Fruit fly (Drosophila melanogaster) whole organism, embryonic: ENCODE measurements around the gene CG5235.

ENCODE experiments used
- Awh ChIP-seq: fragments of 200-800 bp; sonication (Bioruptor generic); IDR thresholded peaks from 2 replicates; pipeline ENCODE4, ENCODE4 v1.3.6; 2022; ENCODE audit warnings: missing biosample characterization, missing genetic modification characterization
- CG10366 ChIP-seq: fragments of 200-800 bp; sonication (Bioruptor generic); IDR thresholded peaks from 2 replicates; pipeline ENCODE4 v1.3.6; 2022; ENCODE audit warnings: missing biosample characterization, missing genetic modification characterization
- CG11456 ChIP-seq: fragments of 200-800 bp; sonication (Bioruptor generic); IDR thresholded peaks from 3 replicates; pipeline ENCODE4 v1.3.6; 2022; ENCODE audit warnings: missing biosample characterization, missing genetic modification characterization
- CG1233 ChIP-seq: fragments of 200-800 bp; sonication (Bioruptor generic); optimal IDR thresholded peaks from 4 replicates; lab custom pipeline; 2018; ENCODE audit warnings: missing biosample characterization, mild to moderate bottlenecking, missing genetic modification characterization
- CG15011 ChIP-seq: fragments of 200-800 bp; sonication (Bioruptor generic); optimal IDR thresholded peaks from 3 replicates; lab custom pipeline; 2018; ENCODE audit warnings: missing biosample characterization, mild to moderate bottlenecking, missing genetic modification characterization
- CG1529 ChIP-seq: fragments of 200-800 bp; sonication (Bioruptor generic); optimal IDR thresholded peaks from 3 replicates; lab custom pipeline; 2018; ENCODE audit warnings: missing biosample characterization, missing genetic modification characterization
- CG15601 ChIP-seq: fragments of 200-800 bp; sonication (Bioruptor generic); optimal IDR thresholded peaks from 3 replicates; lab custom pipeline; 2019; ENCODE audit warnings: missing biosample characterization, mild to moderate bottlenecking, missing genetic modification characterization, moderate library complexity
- CG17361 ChIP-seq: fragments of 200-800 bp; sonication (Bioruptor generic); IDR thresholded peaks from 3 replicates; pipeline ENCODE4 v1.3.6; 2022; ENCODE audit warnings: missing biosample characterization, missing genetic modification characterization
- CG2712 ChIP-seq: fragments of 200-800 bp; optimal IDR thresholded peaks from 3 replicates; lab custom pipeline; 2019; ENCODE audit warnings: missing biosample characterization, mild to moderate bottlenecking, missing genetic modification characterization, moderate library complexity
- CG3065 ChIP-seq: fragments of 200-800 bp; sonication (Bioruptor generic); optimal IDR thresholded peaks from 2 replicates; lab custom pipeline; 2016; ENCODE audit warnings: missing biosample characterization, missing genetic modification characterization
- CG31441 ChIP-seq: fragments of 200-800 bp; sonication (Bioruptor generic); IDR thresholded peaks from 2 replicates; pipeline ENCODE4 v1.3.6; 2022; ENCODE audit warnings: missing biosample characterization, missing genetic modification characterization
- CG32532 ChIP-seq: fragments of 200-800 bp; sonication (Bioruptor generic); IDR thresholded peaks from 2 replicates; pipeline ENCODE4 v1.3.6; 2022; ENCODE audit warnings: missing biosample characterization, missing genetic modification characterization
- CG32767 ChIP-seq: fragments of 200-800 bp; sonication (Bioruptor generic); IDR thresholded peaks from 2 replicates; pipeline ENCODE4 v1.3.6; 2022; ENCODE audit warnings: missing biosample characterization, missing genetic modification characterization
- CG3995 ChIP-seq: fragments of 200-800 bp; sonication (Bioruptor generic); optimal IDR thresholded peaks from 3 replicates; lab custom pipeline; 2016; ENCODE audit warnings: missing biosample characterization, missing genetic modification characterization
- CG6254 ChIP-seq: fragments of 200-800 bp; sonication (Bioruptor generic); optimal IDR thresholded peaks from 3 replicates; lab custom pipeline; 2017; ENCODE audit warnings: mild to moderate bottlenecking, missing biosample characterization, missing genetic modification reagents, missing genetic modification characterization
- CG7839 ChIP-seq: fragments of 200-800 bp; sonication (Bioruptor generic); optimal IDR thresholded peaks from 3 replicates; lab custom pipeline; 2018; ENCODE audit warnings: missing biosample characterization, mild to moderate bottlenecking, missing genetic modification characterization, moderate library complexity
- CG8359 ChIP-seq: fragments of 200-800 bp; sonication (Bioruptor generic); optimal IDR thresholded peaks from 2 replicates; lab custom pipeline; 2017; ENCODE audit warnings: missing biosample characterization, mild to moderate bottlenecking, missing genetic modification characterization, borderline replicate concordance
- CHES-1-like ChIP-seq: fragments of 200-800 bp; sonication (Bioruptor generic); optimal IDR thresholded peaks from 2 replicates; lab custom pipeline; 2016; ENCODE audit warnings: missing biosample characterization, missing genetic modification characterization
- Dbx ChIP-seq: fragments of 200-800 bp; sonication (Bioruptor generic); IDR thresholded peaks from 3 replicates; pipeline ENCODE4 v1.3.6; 2022; ENCODE audit warnings: missing biosample characterization, missing genetic modification characterization
- Dek ChIP-seq: fragments of 200-800 bp; sonication (Bioruptor generic); optimal IDR thresholded peaks from 3 replicates; lab custom pipeline; 2019; ENCODE audit warnings: missing biosample characterization, mild to moderate bottlenecking, missing genetic modification characterization, moderate library complexity
- Doc3 ChIP-seq: fragments of 200-800 bp; sonication (Bioruptor generic); IDR thresholded peaks from 3 replicates; pipeline ENCODE4 v1.3.6; 2022; ENCODE audit warnings: missing biosample characterization, missing genetic modification characterization; ENCODE audit not compliant: partially characterized antibody
- E2f2 ChIP-seq: fragments of 200-800 bp; sonication (Bioruptor generic); IDR thresholded peaks from 2 replicates; pipeline ENCODE4 v1.3.6; 2022; ENCODE audit warnings: missing biosample characterization, missing genetic modification characterization
- Fer3 ChIP-seq: fragments of 200-800 bp; sonication (Bioruptor generic); optimal IDR thresholded peaks from 2 replicates; lab custom pipeline; 2018; ENCODE audit warnings: missing biosample characterization, mild to moderate bottlenecking, missing genetic modification characterization, moderate library complexity
- H15 ChIP-seq: fragments of 200-800 bp; sonication (Bioruptor generic); IDR thresholded peaks from 3 replicates; pipeline ENCODE4 v1.3.6; 2022; ENCODE audit warnings: missing biosample characterization, missing genetic modification characterization
- HLHmδ ChIP-seq: fragments of 200-800 bp; sonication (Bioruptor generic); optimal IDR thresholded peaks from 2 replicates; lab custom pipeline; 2018; ENCODE audit warnings: missing biosample characterization, mild to moderate bottlenecking, missing genetic modification characterization, moderate library complexity
- Hr39 ChIP-seq: fragments of >200 bp; optimal IDR thresholded peaks from 2 replicates; lab custom pipeline; 2017
- Kr ChIP-seq: fragments of 200-800 bp; sonication (Bioruptor generic); optimal IDR thresholded peaks from 2 replicates; lab custom pipeline; 2017; ENCODE audit warnings: missing biosample characterization, mild to moderate bottlenecking, missing genetic modification characterization
- NC2α ChIP-seq: fragments of 200-800 bp; sonication (Bioruptor generic); optimal IDR thresholded peaks from 2 replicates; lab custom pipeline; 2016; ENCODE audit warnings: missing biosample characterization, missing genetic modification characterization
- Neu2 ChIP-seq: fragments of 200-800 bp; sonication (Bioruptor generic); optimal IDR thresholded peaks from 3 replicates; lab custom pipeline; 2016; ENCODE audit warnings: missing biosample characterization, missing genetic modification characterization, borderline replicate concordance
- Six4 ChIP-seq: fragments of 200-800 bp; sonication (Bioruptor generic); optimal IDR thresholded peaks from 2 replicates; lab custom pipeline; 2016; ENCODE audit warnings: missing biosample characterization, missing genetic modification characterization
- Spps ChIP-seq: fragments of 200-800 bp; sonication (Bioruptor generic); optimal IDR thresholded peaks from 2 replicates; lab custom pipeline; 2018; ENCODE audit warnings: missing biosample characterization, mild to moderate bottlenecking, missing genetic modification characterization
- Ssrp ChIP-seq: fragments of 200-800 bp; sonication (Bioruptor generic); optimal IDR thresholded peaks from 2 replicates; lab custom pipeline; 2018; ENCODE audit warnings: missing biosample characterization, mild to moderate bottlenecking, missing genetic modification characterization, moderate library complexity
- cad ChIP-seq: fragments of >200 bp; optimal IDR thresholded peaks from 2 replicates; lab custom pipeline; 2017; ENCODE audit warnings: missing biosample characterization, missing genetic modification characterization
- crol ChIP-seq: fragments of 200-800 bp; sonication (Bioruptor generic); IDR thresholded peaks from 2 replicates; pipeline ENCODE4 v1.3.6; 2022; ENCODE audit warnings: missing biosample characterization, missing genetic modification characterization
- dimm ChIP-seq: fragments of 200-800 bp; sonication (Bioruptor generic); IDR thresholded peaks from 2 replicates; pipeline ENCODE4 v1.3.6; 2022; ENCODE audit warnings: missing biosample characterization, missing genetic modification characterization
- dmrt99B ChIP-seq: fragments of 200-800 bp; sonication (Bioruptor generic); optimal IDR thresholded peaks from 2 replicates; lab custom pipeline; 2018; ENCODE audit warnings: missing biosample characterization, mild to moderate bottlenecking, missing genetic modification characterization, moderate library complexity
- dpn ChIP-seq, 2 experiments: fragments of 200-800 bp; sonication (Bioruptor generic); optimal IDR thresholded peaks; 3 replicates each; lab custom pipeline; 2016; ENCODE audit warnings: missing biosample characterization in 2 of 2, missing genetic modification characterization in 2 of 2
- ems ChIP-seq: fragments of 200-800 bp; sonication (Bioruptor generic); optimal IDR thresholded peaks from 3 replicates; lab custom pipeline; 2016; ENCODE audit warnings: missing biosample characterization, missing genetic modification characterization
- gem ChIP-seq: fragments of 200-800 bp; sonication (Bioruptor generic); optimal IDR thresholded peaks from 2 replicates; lab custom pipeline; 2019; ENCODE audit warnings: missing biosample characterization, mild to moderate bottlenecking, missing genetic modification characterization, moderate library complexity
- jing ChIP-seq: fragments of 200-800 bp; sonication (Bioruptor generic); optimal IDR thresholded peaks from 2 replicates; lab custom pipeline; 2018; ENCODE audit warnings: missing biosample characterization, mild to moderate bottlenecking, missing genetic modification characterization
- nau ChIP-seq: fragments of 200-800 bp; sonication (Bioruptor generic); optimal IDR thresholded peaks from 3 replicates; lab custom pipeline; 2017; ENCODE audit warnings: missing biosample characterization, mild to moderate bottlenecking, missing genetic modification characterization, missing genetic modification reagents
- nmo ChIP-seq: fragments of 200-800 bp; sonication (Bioruptor generic); optimal IDR thresholded peaks from 2 replicates; lab custom pipeline; 2018; ENCODE audit warnings: missing biosample characterization, mild to moderate bottlenecking, missing genetic modification characterization, moderate library complexity
- peb ChIP-seq: fragments of 200-800 bp; sonication (Bioruptor generic); IDR thresholded peaks from 2 replicates; pipeline ENCODE4 v1.3.6; 2022; ENCODE audit warnings: missing biosample characterization, missing genetic modification characterization
- pros ChIP-seq: fragments of 200-800 bp; sonication (Bioruptor generic); optimal IDR thresholded peaks from 3 replicates; lab custom pipeline; 2019; ENCODE audit warnings: missing biosample characterization, mild to moderate bottlenecking, missing genetic modification characterization, moderate library complexity
- pum ChIP-seq: fragments of 200-800 bp; sonication (Bioruptor generic); optimal IDR thresholded peaks from 2 replicates; lab custom pipeline; 2016; ENCODE audit warnings: missing biosample characterization, missing genetic modification characterization
- shn ChIP-seq: fragments of 200-800 bp; sonication (Bioruptor generic); optimal IDR thresholded peaks from 3 replicates; lab custom pipeline; 2016; ENCODE audit warnings: missing biosample characterization, missing genetic modification characterization
- so ChIP-seq: fragments of 200-800 bp; sonication (Bioruptor generic); IDR thresholded peaks from 3 replicates; pipeline ENCODE4 v1.3.6; 2022; ENCODE audit warnings: missing biosample characterization, missing genetic modification characterization
- ssp ChIP-seq: fragments of 200-800 bp; sonication (Bioruptor generic); IDR thresholded peaks from 2 replicates; pipeline ENCODE4 v1.3.6; 2022; ENCODE audit warnings: missing biosample characterization, missing genetic modification characterization
- tna ChIP-seq: fragments of 200-800 bp; sonication (Bioruptor generic); IDR thresholded peaks from 2 replicates; pipeline ENCODE4 v1.3.6; 2022; ENCODE audit warnings: missing biosample characterization, missing genetic modification characterization; ENCODE audit not compliant: partially characterized antibody
- vvl ChIP-seq: fragments of 200-800 bp; sonication (Bioruptor generic); IDR thresholded peaks from 2 replicates; pipeline ENCODE4 v1.3.6; 2022; ENCODE audit warnings: missing biosample characterization, missing genetic modification characterization
- wdn ChIP-seq: fragments of 200-800 bp; sonication (Bioruptor generic); IDR thresholded peaks from 2 replicates; pipeline ENCODE4 v1.3.6; 2022; ENCODE audit warnings: missing biosample characterization, missing genetic modification characterization

The CG5235 gene

dm6 chr3L:16128481-16128972 is 38.3 kb upstream of the CG5235 start, which contains the start of gene Pgm1 (continued):
- TF ChIP-seq Fer3 (tag; lab: Kevin White, UChicago): no peak
- TF ChIP-seq nau (GFP tag; lab: Kevin White, UChicago): no peak
- TF ChIP-seq Neu2: peak; percentile 73
- no peak for TF ChIP-seq Hr39 (lab: Kevin White, UChicago)
- TF ChIP-seq CG17361: peak; percentile 71
- no peak for TF ChIP-seq gem (tag; lab: Kevin White, UChicago)
- peak; percentile 58 for TF ChIP-seq CG3065
- TF ChIP-seq CG32767 (GFP tag; lab: Robert Waterston, UW): peak; percentile 46
- peak; percentile 63 for TF ChIP-seq wdn (GFP tag; lab: Robert Waterston, UW)
- peak; percentile 89 to 90 for TF ChIP-seq dpn (GFP tag; optimal IDR thresholded peaks at IDR 0.05; lab: Kevin White, UChicago)
- TF ChIP-seq CHES-1-like (GFP tag; lab: Kevin White, UChicago): peak; percentile 95
- no peak for TF ChIP-seq tna (GFP tag; lab: Robert Waterston, UW)
- TF ChIP-seq CG1529 (GFP tag; lab: Kevin White, UChicago): peak; percentile 65
- TF ChIP-seq CG10366 (GFP tag; lab: Robert Waterston, UW): peak; percentile 77
- peak; percentile 48; the same call in 1 of the 3 replicates for TF ChIP-seq H15 (GFP tag; lab: Robert Waterston, UW)
- peak; percentile 52 for TF ChIP-seq Dbx (GFP tag; lab: Robert Waterston, UW)
- peak; percentile 49 for TF ChIP-seq CG1233 (GFP tag; lab: Kevin White, UChicago)
- peak; percentile 49 for TF ChIP-seq CG3995 (GFP tag; lab: Kevin White, UChicago)
- peak; percentile 52; the same call in 1 of the 2 replicates for TF ChIP-seq peb
- TF ChIP-seq Ssrp (tag; lab: Kevin White, UChicago): peak; percentile 65
- peak; percentile 70 for TF ChIP-seq Spps (tag; lab: Kevin White, UChicago)
- TF ChIP-seq HLHmδ (GFP tag; lab: Kevin White, UChicago): no peak
- peak; percentile 77 for TF ChIP-seq CG32532 (GFP tag; lab: Robert Waterston, UW)
- peak; percentile 45 for TF ChIP-seq CG6254 (GFP tag; lab: Kevin White, UChicago)
- TF ChIP-seq Kr (GFP tag; lab: Kevin White, UChicago): no peak
- TF ChIP-seq CG15011 (GFP tag; lab: Kevin White, UChicago): no peak
- TF ChIP-seq nmo: peak; percentile 82
- TF ChIP-seq Doc3 (GFP tag; lab: Robert Waterston, UW): no peak
- TF ChIP-seq Awh (GFP tag; lab: Robert Waterston, UW): peak; percentile 75
- peak; percentile 67; the same call in 1 of the 3 replicates for TF ChIP-seq so (GFP tag; lab: Robert Waterston, UW)
- TF ChIP-seq CG11456 (GFP tag; lab: Robert Waterston, UW): peak; percentile 82
- peak; percentile 96 for TF ChIP-seq shn
- TF ChIP-seq CG7839: peak; percentile 84
- TF ChIP-seq Dek: peak; percentile 68
- no peak; the same call in 1 of the 2 replicates for TF ChIP-seq ssp
- peak; percentile 37 for TF ChIP-seq CG8359 (GFP tag; lab: Kevin White, UChicago)
- TF ChIP-seq pum (GFP tag; lab: Kevin White, UChicago): peak; percentile 86
- TF ChIP-seq NC2α: peak; percentile 79
- peak; percentile 72 for TF ChIP-seq vvl (GFP tag; lab: Robert Waterston, UW)
- TF ChIP-seq pros (GFP tag; lab: Kevin White, UChicago): peak; percentile 33
- TF ChIP-seq Six4 (GFP tag; lab: Kevin White, UChicago): peak; percentile 81
- peak; percentile 77 for TF ChIP-seq CG2712 (tag; lab: Kevin White, UChicago)
- peak; percentile 53; the same call in 1 of the 2 replicates for TF ChIP-seq E2f2
- no peak for TF ChIP-seq dmrt99B (tag; lab: Kevin White, UChicago)
- peak; percentile 65 for TF ChIP-seq CG31441 (GFP tag; lab: Robert Waterston, UW)
- TF ChIP-seq jing (GFP tag; lab: Kevin White, UChicago): no peak
- peak; percentile 92 for TF ChIP-seq ems (GFP tag; lab: Kevin White, UChicago)
- TF ChIP-seq dimm (GFP tag; lab: Robert Waterston, UW): no peak
- TF ChIP-seq CG15601 (tag; lab: Kevin White, UChicago): peak; percentile 51
- TF ChIP-seq crol (GFP tag; lab: Robert Waterston, UW): no peak
- TF ChIP-seq cad: no peak
